Fruit fly (Drosophila melanogaster) whole organism, embryonic: ENCODE measurements around the gene CG10702.
A peak's percentile ranks its signal among the peaks of the same experiment; 100 is the strongest.

ENCODE experiments used
- CG10366 ChIP-seq: fragments of 200-800 bp; sonication (Bioruptor generic); IDR thresholded peaks from 2 replicates; pipeline ENCODE4 v1.3.6; 2022; ENCODE audit warnings: missing biosample characterization, missing genetic modification characterization
- CG11085 ChIP-seq: fragments of 200-800 bp; sonication (Bioruptor generic); IDR thresholded peaks from 2 replicates; pipeline ENCODE4 v1.3.6; 2022; ENCODE audit warnings: missing biosample characterization, missing genetic modification characterization
- CG11093 ChIP-seq: fragments of 200-800 bp; sonication (Bioruptor generic); IDR thresholded peaks from 3 replicates; pipeline ENCODE4 v1.3.6; 2022; ENCODE audit warnings: missing biosample characterization, missing genetic modification characterization
- CG11456 ChIP-seq: fragments of 200-800 bp; sonication (Bioruptor generic); IDR thresholded peaks from 3 replicates; pipeline ENCODE4 v1.3.6; 2022; ENCODE audit warnings: missing biosample characterization, missing genetic modification characterization
- CG12104 ChIP-seq: fragments of 200-800 bp; sonication (Bioruptor generic); optimal IDR thresholded peaks from 3 replicates; lab custom pipeline; 2016; ENCODE audit warnings: missing biosample characterization, missing genetic modification characterization
- CG12219 ChIP-seq: fragments of 200-800 bp; sonication (Bioruptor generic); optimal IDR thresholded peaks from 3 replicates; lab custom pipeline; 2018; ENCODE audit warnings: missing biosample characterization, mild to moderate bottlenecking, missing genetic modification characterization
- CG14965 ChIP-seq: fragments of 200-800 bp; sonication (Bioruptor generic); optimal IDR thresholded peaks from 2 replicates; lab custom pipeline; 2016; ENCODE audit warnings: missing biosample characterization, missing genetic modification characterization, borderline replicate concordance
- CG15269 ChIP-seq: fragments of 200-800 bp; sonication (Bioruptor generic); optimal IDR thresholded peaks from 2 replicates; lab custom pipeline; 2018; ENCODE audit warnings: missing biosample characterization, mild to moderate bottlenecking, missing genetic modification characterization, moderate library complexity
- CG16863 ChIP-seq: fragments of 200-800 bp; sonication (Bioruptor generic); optimal IDR thresholded peaks from 3 replicates; lab custom pipeline; 2016; ENCODE audit warnings: missing biosample characterization, missing genetic modification characterization
- CG17612 ChIP-seq: fragments of 200-800 bp; sonication (Bioruptor generic); IDR thresholded peaks from 2 replicates; pipeline ENCODE4 v1.3.6; 2022; ENCODE audit warnings: missing biosample characterization, missing genetic modification characterization
- CG18262 ChIP-seq: fragments of 200-800 bp; optimal IDR thresholded peaks from 3 replicates; lab custom pipeline; 2019; ENCODE audit warnings: missing biosample characterization, mild to moderate bottlenecking, missing genetic modification characterization, moderate library complexity
- CG2202 ChIP-seq: fragments of 200-800 bp; sonication (Bioruptor generic); optimal IDR thresholded peaks from 2 replicates; lab custom pipeline; 2018; ENCODE audit warnings: missing biosample characterization, mild to moderate bottlenecking, missing genetic modification characterization
- CG2678 ChIP-seq: fragments of 200-800 bp; sonication (Bioruptor generic); optimal IDR thresholded peaks from 3 replicates; lab custom pipeline; 2019; ENCODE audit warnings: missing biosample characterization, mild to moderate bottlenecking, missing genetic modification characterization, moderate library complexity
- CG3163 ChIP-seq: fragments of 200-800 bp; sonication (Bioruptor generic); optimal IDR thresholded peaks from 3 replicates; lab custom pipeline; 2016; ENCODE audit warnings: missing biosample characterization, missing genetic modification characterization
- CG3407 ChIP-seq: fragments of 200-800 bp; sonication (Bioruptor generic); optimal IDR thresholded peaks from 2 replicates; lab custom pipeline; 2018; ENCODE audit warnings: missing biosample characterization, mild to moderate bottlenecking, missing genetic modification characterization
- CG3847 ChIP-seq: fragments of 200-800 bp; sonication (Bioruptor generic); IDR thresholded peaks from 2 replicates; pipeline ENCODE4 v1.3.6; 2022; ENCODE audit warnings: missing biosample characterization, missing genetic modification characterization
- CG4707 ChIP-seq: fragments of 200-800 bp; sonication (Bioruptor generic); optimal IDR thresholded peaks from 2 replicates; lab custom pipeline; 2018; ENCODE audit warnings: missing biosample characterization, mild to moderate bottlenecking, missing genetic modification characterization, moderate library complexity
- CG9932 ChIP-seq: fragments of 200-800 bp; sonication (Bioruptor generic); IDR thresholded peaks from 2 replicates; pipeline ENCODE4 v1.3.6; 2022; ENCODE audit warnings: missing biosample characterization, missing genetic modification characterization
- CrebB ChIP-seq: fragments of 200-800 bp; sonication (Bioruptor generic); optimal IDR thresholded peaks from 3 replicates; lab custom pipeline; 2018; ENCODE audit warnings: missing biosample characterization, mild to moderate bottlenecking, missing genetic modification characterization
- Dad ChIP-seq: fragments of 200-800 bp; sonication (Bioruptor generic); optimal IDR thresholded peaks from 3 replicates; lab custom pipeline; 2016; ENCODE audit warnings: missing biosample characterization, missing genetic modification characterization
- Dip2 ChIP-seq: fragments of 200-800 bp; sonication (Bioruptor generic); IDR thresholded peaks from 2 replicates; pipeline ENCODE4 v1.3.6; 2022; ENCODE audit warnings: missing biosample characterization, missing genetic modification characterization
- Dip3 ChIP-seq: fragments of 200-800 bp; sonication (Bioruptor generic); optimal IDR thresholded peaks from 3 replicates; lab custom pipeline; 2016; ENCODE audit warnings: missing biosample characterization, missing genetic modification characterization
- Doc3 ChIP-seq: fragments of 200-800 bp; sonication (Bioruptor generic); IDR thresholded peaks from 3 replicates; pipeline ENCODE4 v1.3.6; 2022; ENCODE audit warnings: missing biosample characterization, missing genetic modification characterization; ENCODE audit not compliant: partially characterized antibody
- HmgZ ChIP-seq: fragments of 200-800 bp; sonication (Bioruptor generic); optimal IDR thresholded peaks from 2 replicates; lab custom pipeline; 2018; ENCODE audit warnings: missing biosample characterization, mild to moderate bottlenecking, missing genetic modification characterization
- Hmr ChIP-seq: fragments of 200-800 bp; sonication (Bioruptor generic); optimal IDR thresholded peaks from 3 replicates; lab custom pipeline; 2017; ENCODE audit warnings: mild to moderate bottlenecking, missing biosample characterization, missing genetic modification reagents, missing genetic modification characterization
- Hr78 ChIP-seq, 2 experiments: fragments of 200-800 bp in 1 of 2; fragments of >200 bp in 1 of 2; sonication (Bioruptor generic) in 1 of 2; optimal IDR thresholded peaks; 2 replicates each; lab custom pipeline; 2017 to 2019; ENCODE audit warnings: missing biosample characterization in 2 of 2, missing genetic modification characterization in 2 of 2, mild to moderate bottlenecking in 1 of 2, moderate library complexity in 1 of 2
- NK7.1 ChIP-seq: fragments of 200-800 bp; sonication (Bioruptor generic); optimal IDR thresholded peaks from 3 replicates; lab custom pipeline; 2016; ENCODE audit warnings: missing biosample characterization, missing genetic modification characterization
- Nf-YC ChIP-seq: fragments of 200-800 bp; optimal IDR thresholded peaks from 3 replicates; lab custom pipeline; 2019; ENCODE audit warnings: missing biosample characterization, mild to moderate bottlenecking, missing genetic modification characterization, moderate library complexity
- Oli ChIP-seq: fragments of 200-800 bp; sonication (Bioruptor generic); optimal IDR thresholded peaks from 2 replicates; lab custom pipeline; 2018; ENCODE audit warnings: missing biosample characterization, mild to moderate bottlenecking, missing genetic modification characterization, moderate library complexity
- Optix ChIP-seq: fragments of 200-800 bp; sonication (Bioruptor generic); IDR thresholded peaks from 3 replicates; pipeline ENCODE4 v1.3.6; 2022; ENCODE audit warnings: missing biosample characterization, missing genetic modification characterization
- Ptx1 ChIP-seq: fragments of 200-800 bp; sonication (Bioruptor generic); IDR thresholded peaks from 2 replicates; pipeline ENCODE4 v1.3.6; 2022; ENCODE audit warnings: missing biosample characterization, missing genetic modification characterization
- YL-1 ChIP-seq: fragments of 200-800 bp; sonication (Bioruptor generic); optimal IDR thresholded peaks from 3 replicates; lab custom pipeline; 2017; ENCODE audit warnings: missing biosample characterization, mild to moderate bottlenecking, missing genetic modification characterization
- az2 ChIP-seq: fragments of 200-800 bp; sonication (Bioruptor generic); optimal IDR thresholded peaks from 3 replicates; lab custom pipeline; 2016; ENCODE audit warnings: missing biosample characterization, missing genetic modification characterization
- fd64A ChIP-seq: fragments of 200-800 bp; sonication (Bioruptor generic); optimal IDR thresholded peaks from 3 replicates; lab custom pipeline; 2018; ENCODE audit warnings: missing biosample characterization, mild to moderate bottlenecking, missing genetic modification characterization
- grau ChIP-seq: fragments of 200-800 bp; optimal IDR thresholded peaks from 3 replicates; lab custom pipeline; 2019; ENCODE audit warnings: missing biosample characterization, mild to moderate bottlenecking, missing genetic modification characterization, moderate library complexity
- jigr1 ChIP-seq: fragments of 200-800 bp; sonication (Bioruptor generic); IDR thresholded peaks from 3 replicates; pipeline ENCODE4 v1.3.6; 2022; ENCODE audit warnings: missing biosample characterization, missing genetic modification characterization
- kah ChIP-seq: fragments of 200-800 bp; sonication (Bioruptor generic); optimal IDR thresholded peaks from 2 replicates; lab custom pipeline; 2018; ENCODE audit warnings: missing biosample characterization, mild to moderate bottlenecking, missing genetic modification characterization
- kay ChIP-seq: fragments of 200-800 bp; sonication (Bioruptor generic); optimal IDR thresholded peaks from 2 replicates; lab custom pipeline; 2016; ENCODE audit warnings: missing biosample characterization, missing genetic modification characterization
- ken ChIP-seq: fragments of 200-800 bp; sonication (Bioruptor generic); IDR thresholded peaks from 3 replicates; pipeline ENCODE4 v1.3.6; 2022; ENCODE audit warnings: missing biosample characterization, missing genetic modification characterization
- klu ChIP-seq: fragments of 200-800 bp; sonication (Bioruptor generic); IDR thresholded peaks from 2 replicates; pipeline ENCODE4 v1.3.6; 2022; ENCODE audit warnings: missing biosample characterization, missing genetic modification characterization
- lab ChIP-seq: fragments of 200-800 bp; sonication (Bioruptor generic); optimal IDR thresholded peaks from 3 replicates; lab custom pipeline; 2017; ENCODE audit warnings: missing biosample characterization, missing genetic modification characterization, mild to moderate bottlenecking, moderate library complexity, missing genetic modification reagents
- luna ChIP-seq: fragments of 200-800 bp; sonication (Bioruptor generic); optimal IDR thresholded peaks from 2 replicates; lab custom pipeline; 2016; ENCODE audit warnings: missing biosample characterization, missing genetic modification characterization
- mld ChIP-seq: fragments of 200-800 bp; sonication (Bioruptor generic); IDR thresholded peaks from 3 replicates; pipeline ENCODE4 v1.3.6; 2022; ENCODE audit warnings: missing biosample characterization, missing genetic modification characterization; ENCODE audit not compliant: partially characterized antibody
- p53 ChIP-seq: fragments of 200-800 bp; sonication (Bioruptor generic); optimal IDR thresholded peaks from 2 replicates; lab custom pipeline; 2016; ENCODE audit warnings: missing biosample characterization, missing genetic modification characterization
- ranshi ChIP-seq: fragments of 200-800 bp; sonication (Bioruptor generic); IDR thresholded peaks from 2 replicates; pipeline ENCODE4 v1.3.6; 2022; ENCODE audit warnings: missing biosample characterization, missing genetic modification characterization
- ro ChIP-seq: fragments of 200-800 bp; sonication (Bioruptor generic); IDR thresholded peaks from 2 replicates; pipeline ENCODE4 v1.3.6; 2022; ENCODE audit warnings: missing biosample characterization, missing genetic modification characterization
- slp2 ChIP-seq: fragments of 200-800 bp; sonication (Bioruptor generic); optimal IDR thresholded peaks from 2 replicates; lab custom pipeline; 2016; ENCODE audit warnings: missing biosample characterization, missing genetic modification characterization
- sug ChIP-seq: fragments of 200-800 bp; optimal IDR thresholded peaks from 2 replicates; lab custom pipeline; 2019; ENCODE audit warnings: missing biosample characterization, mild to moderate bottlenecking, missing genetic modification characterization, moderate library complexity
- vnd ChIP-seq: fragments of 200-800 bp; sonication (Bioruptor generic); IDR thresholded peaks from 3 replicates; pipeline ENCODE4 v1.3.6; 2022; ENCODE audit warnings: missing biosample characterization, missing genetic modification characterization; ENCODE audit not compliant: partially characterized antibody

CG10702 gene

dm6 chr2L:19023972-19024743, 45.5 kb downstream of the CG10702 start (continued):
- peak; percentile 66 for TF ChIP-seq Nf-YC (tag; lab: Kevin White, UChicago)
- peak; percentile 73 for TF ChIP-seq CG18262 (tag; lab: Kevin White, UChicago)
- TF ChIP-seq ken (GFP tag; lab: Robert Waterston, UW) = no peak; the same call in 2 of the 3 replicates
- TF ChIP-seq CG11456 (GFP tag; lab: Robert Waterston, UW) = peak; percentile 55; the same call in 1 of the 3 replicates
- peak; percentile 27; the same call in 1 of the 2 replicates for TF ChIP-seq CG10366 (GFP tag; lab: Robert Waterston, UW)
- TF ChIP-seq Dip2 (GFP tag; lab: Robert Waterston, UW) = no peak
- TF ChIP-seq Doc3 (GFP tag; lab: Robert Waterston, UW) = no peak
- peak; percentile 65 for TF ChIP-seq HmgZ (tag; lab: Kevin White, UChicago)
- TF ChIP-seq p53 = no peak
- TF ChIP-seq luna (GFP tag; lab: Kevin White, UChicago) = no peak
- peak; percentile 8 for TF ChIP-seq CG4707
- TF ChIP-seq CG2202 (tag; lab: Kevin White, UChicago) = no peak
- peak; percentile 80 for TF ChIP-seq Oli (tag; lab: Kevin White, UChicago)
- TF ChIP-seq CG12219 (GFP tag; lab: Kevin White, UChicago) = peak; percentile 54
- TF ChIP-seq sug (tag; lab: Kevin White, UChicago) = peak; percentile 67
- no peak for TF ChIP-seq CG14965 (GFP tag; lab: Kevin White, UChicago)
- TF ChIP-seq CG15269 (tag; lab: Kevin White, UChicago) = peak; percentile 84
- no peak for TF ChIP-seq CG11085 (GFP tag; lab: Robert Waterston, UW)
- TF ChIP-seq CG12104 (GFP tag; lab: Kevin White, UChicago) = peak; percentile 33
- peak; percentile 68 for TF ChIP-seq Ptx1
- TF ChIP-seq CG3163 (GFP tag; lab: Kevin White, UChicago) = no peak
- no peak for TF ChIP-seq Dip3 (GFP tag; lab: Kevin White, UChicago)
- peak; percentile 10; the same call in 1 of the 3 replicates for TF ChIP-seq CG11093
- TF ChIP-seq ro (GFP tag; lab: Robert Waterston, UW) = no peak
- 0 out of 2 replicates have a peak, but pooled peaks have one; percentile 6 for TF ChIP-seq ranshi
- TF ChIP-seq Hr78 (GFP tag; optimal IDR thresholded peaks at IDR 0.05; lab: Kevin White, UChicago) = peak in 1 of 2 experiments; percentile 21
- TF ChIP-seq az2 (GFP tag; lab: Kevin White, UChicago) = peak; percentile 45
- TF ChIP-seq CG2678 (tag; lab: Kevin White, UChicago) = peak; percentile 92
- TF ChIP-seq CG16863 = no peak
- TF ChIP-seq CG3407 (GFP tag; lab: Kevin White, UChicago) = peak; percentile 15
- TF ChIP-seq lab (GFP tag; lab: Kevin White, UChicago) = peak; percentile 86
- TF ChIP-seq mld (GFP tag; lab: Robert Waterston, UW) = no peak
- no peak for TF ChIP-seq NK7.1 (GFP tag; lab: Kevin White, UChicago)
- TF ChIP-seq kay (GFP tag; lab: Kevin White, UChicago) = peak; percentile 23
- TF ChIP-seq CG9932 (GFP tag; lab: Robert Waterston, UW) = no peak
- TF ChIP-seq CG17612 (GFP tag; lab: Robert Waterston, UW) = no peak
- TF ChIP-seq Optix (GFP tag; lab: Robert Waterston, UW) = no peak
- peak; percentile 84 for TF ChIP-seq grau
- TF ChIP-seq CrebB (tag; lab: Kevin White, UChicago) = no peak
- no peak for TF ChIP-seq klu (GFP tag; lab: Robert Waterston, UW)
- TF ChIP-seq Dad = no peak
- TF ChIP-seq fd64A = no peak
- TF ChIP-seq slp2 = no peak
- TF ChIP-seq Hmr = peak; percentile 88
- TF ChIP-seq vnd (GFP tag; lab: Robert Waterston, UW) = no peak
- peak; percentile 5 for TF ChIP-seq YL-1
- no peak for TF ChIP-seq jigr1 (GFP tag; lab: Robert Waterston, UW)
- 0 out of 2 replicates have a peak, but pooled peaks have one; percentile 9 for TF ChIP-seq CG3847
- TF ChIP-seq kah = peak; percentile 47
